Worm (Caenorhabditis elegans) whole organism, L3 larva: ENCODE data around the gene klp-12.
A peak's percentile ranks its signal among the peaks of the same experiment; 100 is the strongest.
"Not testable (repeated sequence)": the region's sequence is repeated elsewhere in the genome, so short reads cannot be mapped to it uniquely, and the experiment has no call there.

Experiments used
- ZK546.5 ChIP-seq: sonication (generic microtip); optimal IDR thresholded peaks from 2 replicates; lab custom pipeline; 2017; ENCODE audit warnings: missing biosample characterization, missing genetic modification characterization
- aly-2 ChIP-seq: fragments of 150-350 bp; optimal IDR thresholded peaks from 2 replicates; lab custom pipeline; 2014; ENCODE audit warnings: missing biosample characterization, missing genetic modification characterization
- ceh-16 ChIP-seq: sonication (generic microtip); optimal IDR thresholded peaks from 2 replicates; lab custom pipeline; 2017; ENCODE audit warnings: missing biosample characterization, missing genetic modification characterization
- ceh-28 ChIP-seq: fragments of 150-350 bp; optimal IDR thresholded peaks from 2 replicates; lab custom pipeline; 2014; ENCODE audit warnings: missing biosample characterization, missing genetic modification reagents, missing genetic modification characterization
- egl-27 ChIP-seq: sonication (generic microtip); optimal IDR thresholded peaks from 4 replicates; lab custom pipeline; 2017; ENCODE audit warnings: missing biosample characterization, missing genetic modification reagents, missing genetic modification characterization
- egl-5 ChIP-seq: fragments of 150-350 bp; optimal IDR thresholded peaks from 2 replicates; lab custom pipeline; 2017; ENCODE audit warnings: missing biosample characterization, missing genetic modification reagents, missing genetic modification characterization, inconsistent platforms
- eor-1 ChIP-seq, 2 experiments: fragments of 150-350 bp; optimal IDR thresholded peaks; 2 replicates each; lab custom pipeline; 2014 to 2018; ENCODE audit warnings: missing biosample characterization in 2 of 2, missing genetic modification characterization in 2 of 2
- fkh-10 ChIP-seq: sonication (generic microtip); optimal IDR thresholded peaks from 2 replicates; lab custom pipeline; 2017; ENCODE audit warnings: missing biosample characterization, missing genetic modification reagents, missing genetic modification characterization
- jun-1 ChIP-seq: fragments of 150-350 bp; optimal IDR thresholded peaks from 2 replicates; lab custom pipeline; 2014; ENCODE audit warnings: missing biosample characterization, missing genetic modification reagents, missing genetic modification characterization
- lsy-12 ChIP-seq: sonication (generic microtip); optimal IDR thresholded peaks from 2 replicates; lab custom pipeline; 2016; ENCODE audit warnings: mild to moderate bottlenecking, missing genetic modification characterization, missing compliant biosample characterization
- nfya-1 ChIP-seq: sonication (generic microtip); optimal IDR thresholded peaks from 2 replicates; lab custom pipeline; 2017; ENCODE audit warnings: missing genetic modification characterization, mild to moderate bottlenecking, missing compliant biosample characterization, antibody characterized with exemption, moderate library complexity; ENCODE audit not compliant: insufficient read depth
- nhr-11 ChIP-seq: fragments of 150-350 bp; optimal IDR thresholded peaks from 2 replicates; lab custom pipeline; 2014; ENCODE audit warnings: missing biosample characterization, missing genetic modification characterization
- nhr-12 ChIP-seq: fragments of 150-350 bp; optimal IDR thresholded peaks from 2 replicates; lab custom pipeline; 2014; ENCODE audit warnings: missing biosample characterization, missing genetic modification characterization
- nhr-23 ChIP-seq: fragments of 150-350 bp; optimal IDR thresholded peaks from 2 replicates; lab custom pipeline; 2014; ENCODE audit warnings: missing biosample characterization, missing genetic modification reagents, missing genetic modification characterization
- nhr-25 ChIP-seq: sonication (generic microtip); optimal IDR thresholded peaks from 2 replicates; lab custom pipeline; 2017; ENCODE audit warnings: missing biosample characterization, missing genetic modification characterization
- nhr-76 ChIP-seq: fragments of 150-350 bp; sonication (generic microtip); optimal IDR thresholded peaks from 5 replicates; lab custom pipeline; 2014; ENCODE audit warnings: missing biosample characterization, missing genetic modification characterization
- pha-4 ChIP-seq: fragments of 150-350 bp; optimal IDR thresholded peaks from 2 replicates; lab custom pipeline; 2014; ENCODE audit warnings: missing biosample characterization, missing genetic modification reagents, missing genetic modification characterization
- pqm-1 ChIP-seq: fragments of 150-350 bp; optimal IDR thresholded peaks from 2 replicates; lab custom pipeline; 2017; ENCODE audit warnings: missing biosample characterization, missing genetic modification characterization, inconsistent platforms
- sea-2 ChIP-seq: fragments of 150-350 bp; sonication (generic microtip); optimal IDR thresholded peaks from 4 replicates; lab custom pipeline; 2014; ENCODE audit warnings: missing biosample characterization, missing genetic modification reagents, missing genetic modification characterization
- unc-62 ChIP-seq: fragments of 150-350 bp; sonication (generic microtip); optimal IDR thresholded peaks from 4 replicates; lab custom pipeline; 2014; ENCODE audit warnings: missing biosample characterization, missing genetic modification reagents, missing genetic modification characterization
- zag-1 ChIP-seq: fragments of 150-350 bp; optimal IDR thresholded peaks from 2 replicates; lab custom pipeline; 2014; ENCODE audit warnings: missing biosample characterization, missing genetic modification characterization
- ztf-11 ChIP-seq: fragments of 150-350 bp; optimal IDR thresholded peaks from 2 replicates; lab custom pipeline; 2014; ENCODE audit warnings: missing biosample characterization, missing genetic modification characterization
- ztf-4 ChIP-seq: fragments of 150-350 bp; optimal IDR thresholded peaks from 2 replicates; lab custom pipeline; 2014; ENCODE audit warnings: missing biosample characterization, missing genetic modification characterization

klp-12 gene

ce11 chrIV:11359769-11360168 is at the start of gene klp-12:
TSS of gene klp-12 (minus strand) at chrIV:11359869.
- TF ChIP-seq zag-1 (no peak), ztf-11 (tag; lab: Kevin White, UChicago) (no peak), nfya-1 (tag; lab: Kevin White, UChicago) (no peak), ceh-28 (tag; lab: Kevin White, UChicago) (no peak)

ce11 chrIV:11406744-11407690 is 47.3 kb upstream of the klp-12 start, which contains the start of the genes his-63 and his-64:
TSS of gene his-63 (minus strand) at chrIV:11406861.
TSS of gene his-64 (plus strand) at chrIV:11407116.
- peak; percentile 23 for TF ChIP-seq nhr-25 (tag; lab: Kevin White, UChicago)

- TF ChIP-seq eor-1 (tag; optimal IDR thresholded peaks at IDR 0.05; lab: Kevin White, UChicago) (no peak), nhr-23 (tag; lab: Kevin White, UChicago) (no peak), ztf-4 (no peak), egl-27 (tag; lab: Kevin White, UChicago) (no peak), pqm-1 (tag; lab: Kevin White, UChicago) (no peak), pha-4 (tag; lab: Kevin White, UChicago) (no peak), unc-62 (GFP tag; lab: Kevin White, UChicago) (no peak), nhr-76 (tag; lab: Kevin White, UChicago) (no peak), nhr-12 (tag; lab: Kevin White, UChicago) (no peak), egl-5 (tag; lab: Kevin White, UChicago) (no peak), aly-2 (tag; lab: Kevin White, UChicago) (no peak), fkh-10 (GFP tag; lab: Kevin White, UChicago) (no peak), nhr-25 (tag; lab: Kevin White, UChicago) (no peak), nfya-1 (tag; lab: Kevin White, UChicago) (no peak), lsy-12 (tag; lab: Kevin White, UChicago) (no peak), zag-1 (no peak), jun-1 (tag; lab: Kevin White, UChicago) (no peak)
Measured at ce11 chrIV:11403288-11403991, 43.8 kb upstream of the klp-12 start, which contains the start of the genes memi-3 and cyp-31A2. TSS of gene memi-3 (minus strand) at chrIV:11403338. TSS of gene cyp-31A2 (plus strand) at chrIV:11403961.

- TF ChIP-seq nhr-25 (tag; lab: Kevin White, UChicago), result no peak
Measured at ce11 chrIV:11401482-11401881, 41.8 kb upstream of the klp-12 start.

- TF ChIP-seq pha-4 (tag; lab: Kevin White, UChicago); ZK546.5; jun-1 (tag; lab: Kevin White, UChicago): not testable (repeated sequence)
Measured at ce11 chrIV:11398267-11398825, 38.7 kb upstream of the klp-12 start, which contains the start of gene dsl-6. TSS of gene dsl-6 (minus strand) at chrIV:11398317.

ce11 chrIV:11394243-11394642 is 34.6 kb upstream of the klp-12 start, which contains the start of gene tag-89:
TSS of gene tag-89 (plus strand) at chrIV:11394543.
- no peak for TF ChIP-seq sea-2 (GFP tag; lab: Kevin White, UChicago)
- no peak for TF ChIP-seq ceh-16
- no peak for TF ChIP-seq pqm-1 (tag; lab: Kevin White, UChicago)
- TF ChIP-seq ztf-4, result no peak

ce11 chrIV:11388684-11389083 is 29.0 kb upstream of the klp-12 start:
- peak; percentile 9 for TF ChIP-seq nhr-11 (tag; lab: Kevin White, UChicago)
- no peak for TF ChIP-seq ztf-11 (tag; lab: Kevin White, UChicago)
